Fruit fly (Drosophila melanogaster) whole organism, embryonic: Measurements from ENCODE around the gene CG4009.

Experiments
- B-H2 ChIP-seq: fragments of 200-800 bp; sonication (Bioruptor generic); optimal IDR thresholded peaks from 2 replicates; lab custom pipeline; 2018; ENCODE audit warnings: missing biosample characterization, mild to moderate bottlenecking, missing genetic modification characterization
- Bgb ChIP-seq: fragments of 200-800 bp; sonication (Bioruptor generic); IDR thresholded peaks from 2 replicates; pipeline ENCODE4 v1.3.6; 2022; ENCODE audit warnings: missing biosample characterization, missing genetic modification characterization; ENCODE audit not compliant: partially characterized antibody
- CG10147 ChIP-seq: fragments of 200-800 bp; sonication (Bioruptor generic); optimal IDR thresholded peaks from 2 replicates; lab custom pipeline; 2019; ENCODE audit warnings: missing biosample characterization, mild to moderate bottlenecking, missing genetic modification characterization, moderate library complexity
- CG11456 ChIP-seq: fragments of 200-800 bp; sonication (Bioruptor generic); IDR thresholded peaks from 3 replicates; pipeline ENCODE4 v1.3.6; 2022; ENCODE audit warnings: missing biosample characterization, missing genetic modification characterization
- CG12071 ChIP-seq: fragments of 200-800 bp; sonication (Bioruptor generic); optimal IDR thresholded peaks from 3 replicates; lab custom pipeline; 2018; ENCODE audit warnings: missing biosample characterization, mild to moderate bottlenecking, missing genetic modification characterization
- CG12104 ChIP-seq: fragments of 200-800 bp; sonication (Bioruptor generic); optimal IDR thresholded peaks from 3 replicates; lab custom pipeline; 2016; ENCODE audit warnings: missing biosample characterization, missing genetic modification characterization
- CG12299 ChIP-seq: fragments of 200-800 bp; sonication (Bioruptor generic); optimal IDR thresholded peaks from 2 replicates; lab custom pipeline; 2018; ENCODE audit warnings: missing biosample characterization, mild to moderate bottlenecking, missing genetic modification characterization
- CG14860 ChIP-seq: fragments of 200-800 bp; sonication (Bioruptor generic); IDR thresholded peaks from 3 replicates; pipeline ENCODE4 v1.3.6; 2022; ENCODE audit warnings: missing biosample characterization, missing genetic modification characterization; ENCODE audit not compliant: partially characterized antibody
- CG17912 ChIP-seq: fragments of 200-800 bp; sonication (Bioruptor generic); optimal IDR thresholded peaks from 2 replicates; lab custom pipeline; 2018; ENCODE audit warnings: missing biosample characterization, mild to moderate bottlenecking, missing genetic modification characterization
- CG2116 ChIP-seq: fragments of 200-800 bp; sonication (Bioruptor generic); optimal IDR thresholded peaks from 3 replicates; lab custom pipeline; 2018; ENCODE audit warnings: missing biosample characterization, mild to moderate bottlenecking, missing genetic modification characterization
- CG2202 ChIP-seq: fragments of 200-800 bp; sonication (Bioruptor generic); optimal IDR thresholded peaks from 2 replicates; lab custom pipeline; 2018; ENCODE audit warnings: missing biosample characterization, mild to moderate bottlenecking, missing genetic modification characterization
- CG30431 ChIP-seq: fragments of 200-800 bp; sonication (Bioruptor generic); optimal IDR thresholded peaks from 2 replicates; lab custom pipeline; 2017; ENCODE audit warnings: missing biosample characterization, missing genetic modification characterization
- CG3163 ChIP-seq: fragments of 200-800 bp; sonication (Bioruptor generic); optimal IDR thresholded peaks from 3 replicates; lab custom pipeline; 2016; ENCODE audit warnings: missing biosample characterization, missing genetic modification characterization
- CG43689 ChIP-seq: fragments of 200-800 bp; sonication (Bioruptor generic); IDR thresholded peaks from 2 replicates; pipeline ENCODE4 v1.3.6; 2022; ENCODE audit warnings: missing biosample characterization, missing genetic modification characterization
- CG5953 ChIP-seq: fragments of 200-800 bp; sonication (Bioruptor generic); IDR thresholded peaks from 2 replicates; pipeline ENCODE4 v1.3.6; 2022; ENCODE audit warnings: missing biosample characterization, missing genetic modification characterization
- CG6854 ChIP-seq: fragments of 200-800 bp; sonication (Bioruptor generic); optimal IDR thresholded peaks from 3 replicates; lab custom pipeline; 2017; ENCODE audit warnings: missing biosample characterization, mild to moderate bottlenecking, missing genetic modification characterization
- CG7556 ChIP-seq: fragments of 200-800 bp; sonication (Bioruptor generic); optimal IDR thresholded peaks from 2 replicates; lab custom pipeline; 2017; ENCODE audit warnings: missing biosample characterization, mild to moderate bottlenecking, missing genetic modification characterization
- CG9932 ChIP-seq: fragments of 200-800 bp; sonication (Bioruptor generic); IDR thresholded peaks from 2 replicates; pipeline ENCODE4 v1.3.6; 2022; ENCODE audit warnings: missing biosample characterization, missing genetic modification characterization
- CrebB ChIP-seq: fragments of 200-800 bp; sonication (Bioruptor generic); optimal IDR thresholded peaks from 3 replicates; lab custom pipeline; 2018; ENCODE audit warnings: missing biosample characterization, mild to moderate bottlenecking, missing genetic modification characterization
- D ChIP-seq, 2 experiments: fragments of 200-800 bp in 1 of 2; fragments of >200 bp in 1 of 2; sonication (Bioruptor generic) in 1 of 2; optimal IDR thresholded peaks; 2 replicates in 1 of 2; 3 replicates in 1 of 2; lab custom pipeline; 2017; ENCODE audit warnings: mild to moderate bottlenecking in 1 of 2, missing biosample characterization in 1 of 2, missing genetic modification characterization in 1 of 2, missing genetic modification reagents in 1 of 2
- Dbx ChIP-seq: fragments of 200-800 bp; sonication (Bioruptor generic); IDR thresholded peaks from 3 replicates; pipeline ENCODE4 v1.3.6; 2022; ENCODE audit warnings: missing biosample characterization, missing genetic modification characterization
- Dip3 ChIP-seq: fragments of 200-800 bp; sonication (Bioruptor generic); optimal IDR thresholded peaks from 3 replicates; lab custom pipeline; 2016; ENCODE audit warnings: missing biosample characterization, missing genetic modification characterization
- Doc3 ChIP-seq: fragments of 200-800 bp; sonication (Bioruptor generic); IDR thresholded peaks from 3 replicates; pipeline ENCODE4 v1.3.6; 2022; ENCODE audit warnings: missing biosample characterization, missing genetic modification characterization; ENCODE audit not compliant: partially characterized antibody
- Gsc ChIP-seq: fragments of 200-800 bp; sonication (Bioruptor generic); IDR thresholded peaks from 2 replicates; pipeline ENCODE4 v1.3.6; 2022; ENCODE audit warnings: missing biosample characterization, missing genetic modification characterization
- H15 ChIP-seq: fragments of 200-800 bp; sonication (Bioruptor generic); IDR thresholded peaks from 3 replicates; pipeline ENCODE4 v1.3.6; 2022; ENCODE audit warnings: missing biosample characterization, missing genetic modification characterization
- HLH3B ChIP-seq: fragments of 200-800 bp; sonication (Bioruptor generic); IDR thresholded peaks from 2 replicates; pipeline ENCODE4 v1.3.6; 2022; ENCODE audit warnings: missing biosample characterization, missing genetic modification characterization
- Hsf ChIP-seq: fragments of 200-800 bp; sonication (Bioruptor generic); optimal IDR thresholded peaks from 3 replicates; lab custom pipeline; 2016; ENCODE audit warnings: missing biosample characterization, missing genetic modification characterization
- Jarid2 ChIP-seq: fragments of 200-800 bp; sonication (Bioruptor generic); optimal IDR thresholded peaks from 3 replicates; lab custom pipeline; 2017; ENCODE audit warnings: mild to moderate bottlenecking, missing biosample characterization, missing genetic modification reagents, missing genetic modification characterization
- Med ChIP-seq: fragments of 200-800 bp; sonication (Bioruptor generic); peaks from one replicate; lab custom pipeline; 2016; ENCODE audit warnings: missing biosample characterization, missing genetic modification characterization, mild to moderate bottlenecking, inconsistent platforms, moderate library complexity
- PHDP ChIP-seq: fragments of 200-800 bp; sonication (Bioruptor generic); optimal IDR thresholded peaks from 3 replicates; lab custom pipeline; 2018; ENCODE audit warnings: missing biosample characterization, mild to moderate bottlenecking, missing genetic modification characterization, moderate library complexity
- Xrp1 ChIP-seq: fragments of 200-800 bp; sonication (Bioruptor generic); IDR thresholded peaks from 2 replicates; pipeline ENCODE4 v1.3.6; 2022; ENCODE audit warnings: missing biosample characterization, missing genetic modification characterization
- bowl ChIP-seq: fragments of 200-800 bp; sonication (Bioruptor generic); IDR thresholded peaks from 2 replicates; pipeline ENCODE4 v1.3.6; 2022; ENCODE audit warnings: missing biosample characterization, missing genetic modification characterization
- cg ChIP-seq: fragments of 200-800 bp; sonication (Bioruptor generic); optimal IDR thresholded peaks from 3 replicates; lab custom pipeline; 2019; ENCODE audit warnings: missing biosample characterization, mild to moderate bottlenecking, missing genetic modification characterization, moderate library complexity
- dmrt11E ChIP-seq: fragments of 200-800 bp; sonication (Bioruptor generic); optimal IDR thresholded peaks from 3 replicates; lab custom pipeline; 2018; ENCODE audit warnings: missing biosample characterization, mild to moderate bottlenecking, missing genetic modification characterization, moderate library complexity
- esg ChIP-seq: fragments of 200-800 bp; sonication (Bioruptor generic); conservative IDR thresholded peaks from 2 replicates; pipeline ENCODE4 v1.3.6; 2022; ENCODE audit warnings: missing biosample characterization, missing genetic modification characterization
- grau ChIP-seq: fragments of 200-800 bp; optimal IDR thresholded peaks from 3 replicates; lab custom pipeline; 2019; ENCODE audit warnings: missing biosample characterization, mild to moderate bottlenecking, missing genetic modification characterization, moderate library complexity
- gsb ChIP-seq: fragments of 200-800 bp; sonication (Bioruptor generic); IDR thresholded peaks from 2 replicates; pipeline ENCODE4 v1.3.6; 2022; ENCODE audit warnings: missing biosample characterization, missing genetic modification characterization
- kay ChIP-seq: fragments of 200-800 bp; sonication (Bioruptor generic); optimal IDR thresholded peaks from 2 replicates; lab custom pipeline; 2016; ENCODE audit warnings: missing biosample characterization, missing genetic modification characterization
- ken ChIP-seq: fragments of 200-800 bp; sonication (Bioruptor generic); IDR thresholded peaks from 3 replicates; pipeline ENCODE4 v1.3.6; 2022; ENCODE audit warnings: missing biosample characterization, missing genetic modification characterization
- knrl ChIP-seq: fragments of 200-800 bp; sonication (Bioruptor generic); IDR thresholded peaks from 3 replicates; pipeline ENCODE4 v1.3.6; 2022; ENCODE audit warnings: missing biosample characterization, missing genetic modification characterization; ENCODE audit not compliant: partially characterized antibody
- mld ChIP-seq: fragments of 200-800 bp; sonication (Bioruptor generic); IDR thresholded peaks from 3 replicates; pipeline ENCODE4 v1.3.6; 2022; ENCODE audit warnings: missing biosample characterization, missing genetic modification characterization; ENCODE audit not compliant: partially characterized antibody
- nau ChIP-seq: fragments of 200-800 bp; sonication (Bioruptor generic); optimal IDR thresholded peaks from 3 replicates; lab custom pipeline; 2017; ENCODE audit warnings: missing biosample characterization, mild to moderate bottlenecking, missing genetic modification characterization, missing genetic modification reagents
- otp ChIP-seq: fragments of 200-800 bp; sonication (Bioruptor generic); IDR thresholded peaks from 3 replicates; pipeline ENCODE4, ENCODE4 v1.3.6; 2022; ENCODE audit warnings: missing biosample characterization, missing genetic modification characterization
- pros ChIP-seq: fragments of 200-800 bp; sonication (Bioruptor generic); optimal IDR thresholded peaks from 3 replicates; lab custom pipeline; 2019; ENCODE audit warnings: missing biosample characterization, mild to moderate bottlenecking, missing genetic modification characterization, moderate library complexity
- pum ChIP-seq: fragments of 200-800 bp; sonication (Bioruptor generic); optimal IDR thresholded peaks from 2 replicates; lab custom pipeline; 2016; ENCODE audit warnings: missing biosample characterization, missing genetic modification characterization
- ro ChIP-seq: fragments of 200-800 bp; sonication (Bioruptor generic); IDR thresholded peaks from 2 replicates; pipeline ENCODE4 v1.3.6; 2022; ENCODE audit warnings: missing biosample characterization, missing genetic modification characterization
- slp2 ChIP-seq: fragments of 200-800 bp; sonication (Bioruptor generic); optimal IDR thresholded peaks from 2 replicates; lab custom pipeline; 2016; ENCODE audit warnings: missing biosample characterization, missing genetic modification characterization
- zf30C ChIP-seq: fragments of 200-800 bp; sonication (Bioruptor generic); optimal IDR thresholded peaks from 3 replicates; lab custom pipeline; 2018; ENCODE audit warnings: missing biosample characterization, mild to moderate bottlenecking, missing genetic modification characterization

Gene CG4009

dm6 chr3R:17056183-17056904, 20.5 kb upstream of the CG4009 start (continued):
- TF ChIP-seq Hsf (GFP tag; lab: Kevin White, UChicago) (no peak), Bgb (GFP tag; lab: Robert Waterston, UW) (peak; percentile 15; the same call in 1 of the 2 replicates), kay (peak; percentile 58), Xrp1 (no peak), Gsc (no peak), CG14860 (GFP tag; lab: Robert Waterston, UW) (0 out of 3 replicates have a peak, but pooled peaks have one; percentile 33), cg (GFP tag; lab: Kevin White, UChicago) (peak; percentile 100), esg (GFP tag; lab: Robert Waterston, UW) (no peak), knrl (GFP tag; lab: Robert Waterston, UW) (no peak), gsb (GFP tag; lab: Robert Waterston, UW) (no peak), CG2202 (tag; lab: Kevin White, UChicago) (no peak), CG11456 (GFP tag; lab: Robert Waterston, UW) (no peak), CG2116 (peak; percentile 14), Dip3 (GFP tag; lab: Kevin White, UChicago) (peak; percentile 18), ro (no peak), grau (tag; lab: Kevin White, UChicago) (peak; percentile 24), B-H2 (GFP tag; lab: Kevin White, UChicago) (peak; percentile 24), nau (GFP tag; lab: Kevin White, UChicago) (peak; percentile 32), CG17912 (GFP tag; lab: Kevin White, UChicago) (no peak), Med (GFP tag; lab: Kevin White, UChicago) (peak; percentile 99), CG12071 (GFP tag; lab: Kevin White, UChicago) (no peak), CG5953 (GFP tag; lab: Robert Waterston, UW) (0 out of 2 replicates have a peak, but pooled peaks have one; percentile 6), H15 (no peak), slp2 (GFP tag; lab: Kevin White, UChicago) (no peak), CG3163 (GFP tag; lab: Kevin White, UChicago) (peak; percentile 31), CG10147 (GFP tag; lab: Kevin White, UChicago) (peak; percentile 29), mld (GFP tag; lab: Robert Waterston, UW) (peak; percentile 57; the same call in 1 of the 3 replicates), CG9932 (GFP tag; lab: Robert Waterston, UW) (peak; percentile 45; the same call in 1 of the 2 replicates), CG12104 (GFP tag; lab: Kevin White, UChicago) (no peak), pum (GFP tag; lab: Kevin White, UChicago) (peak; percentile 11), Jarid2 (GFP tag; lab: Kevin White, UChicago) (peak; percentile 15), D (optimal IDR thresholded peaks at IDR 0.05; lab: Kevin White, UChicago) (peak; percentile 52), D (GFP tag; optimal IDR thresholded peaks at IDR 0.05; lab: Kevin White, UChicago) (no peak), CG30431 (GFP tag; lab: Kevin White, UChicago) (no peak), CrebB (tag; lab: Kevin White, UChicago) (peak; percentile 31), HLH3B (no peak), ken (GFP tag; lab: Robert Waterston, UW) (0 out of 3 replicates have a peak, but pooled peaks have one; percentile 4), CG12299 (tag; lab: Kevin White, UChicago) (peak; percentile 45), pros (GFP tag; lab: Kevin White, UChicago) (peak; percentile 86), Doc3 (GFP tag; lab: Robert Waterston, UW) (0 out of 3 replicates have a peak, but pooled peaks have one; percentile 26), Dbx (GFP tag; lab: Robert Waterston, UW) (peak; percentile 64; the same call in 2 of the 3 replicates), CG6854 (GFP tag; lab: Kevin White, UChicago) (no peak), CG7556 (no peak), PHDP (tag; lab: Kevin White, UChicago) (peak; percentile 2), zf30C (peak; percentile 33), otp (GFP tag; lab: Robert Waterston, UW) (peak; percentile 74), dmrt11E (tag; lab: Kevin White, UChicago) (no peak), CG43689 (GFP tag; lab: Robert Waterston, UW) (no peak), bowl (GFP tag; lab: Robert Waterston, UW) (peak; percentile 11; the same call in 1 of the 2 replicates)
